Worm (Caenorhabditis elegans) whole organism, young adult: ENCODE data around the gene adm-2.

Experiments used
- Y56A3A.18 ChIP-seq: fragments of 200-800 bp; sonication (Bioruptor generic); IDR thresholded peaks from 2 replicates; pipeline ENCODE4 v1.3.6; 2022; ENCODE audit warnings: missing genetic modification reagents, missing genetic modification characterization, missing compliant biosample characterization
- lin-40 ChIP-seq: sonication (generic microtip); optimal IDR thresholded peaks from 2 replicates; lab custom pipeline; 2016; ENCODE audit warnings: missing genetic modification characterization, mild to moderate bottlenecking, missing compliant biosample characterization, missing genotype, missing genetic modification reagents
- nhr-80 ChIP-seq: sonication (generic microtip); optimal IDR thresholded peaks from 2 replicates; lab custom pipeline; 2016; ENCODE audit warnings: missing genetic modification characterization, missing compliant biosample characterization
- somi-1 ChIP-seq: fragments of 200-800 bp; sonication (Bioruptor generic); optimal IDR thresholded peaks from 2 replicates; lab custom pipeline; 2018; ENCODE audit warnings: mild to moderate bottlenecking, missing genetic modification characterization, missing compliant biosample characterization
- ztf-26 ChIP-seq: sonication (generic microtip); optimal IDR thresholded peaks from 2 replicates; lab custom pipeline; 2017; ENCODE audit warnings: missing genetic modification characterization, missing compliant biosample characterization

The adm-2 gene

DNA sequence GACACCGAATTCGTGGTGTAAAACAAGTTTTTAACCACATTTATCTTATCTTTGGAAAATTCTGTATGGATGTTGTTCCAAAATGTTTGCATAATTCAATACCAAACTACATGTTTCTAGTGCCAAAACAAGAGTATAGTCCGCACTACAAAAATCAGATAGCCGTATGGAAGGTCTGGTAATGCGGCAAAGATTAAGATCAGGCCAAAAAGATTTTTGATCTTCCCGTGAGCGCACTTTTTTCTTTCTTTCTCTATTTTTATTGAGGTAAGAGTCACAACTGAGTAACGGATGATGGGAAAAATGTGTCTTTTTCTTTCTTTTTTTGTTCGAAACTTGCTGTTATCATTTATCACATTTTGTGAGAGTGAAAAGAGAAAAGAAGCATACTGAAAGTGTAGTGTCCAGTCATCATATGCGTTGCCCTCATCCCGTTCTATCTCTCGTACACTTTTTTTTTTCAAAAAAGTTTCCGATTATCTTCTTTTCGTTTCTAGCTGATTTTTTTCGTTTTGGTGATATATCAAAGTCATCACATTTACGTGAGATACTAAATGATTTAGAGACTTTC lies 56.9 kb downstream of the adm-2 start:
- peak; percentile 58 for TF ChIP-seq nhr-80
- no peak for TF ChIP-seq Y56A3A.18
- peak; percentile 88 for TF ChIP-seq somi-1 (GFP tag; lab: Kevin White, UChicago)
- TF ChIP-seq lin-40 (tag; lab: Kevin White, UChicago): peak; percentile 57
- peak; percentile 27 for TF ChIP-seq ztf-26 (tag; lab: Kevin White, UChicago)
